Worm (Caenorhabditis elegans) whole organism, mixed stage, embryonic: ENCODE measurements around the gene gst-4.

Source experiments
- M03D4.4 ChIP-seq: sonication (generic microtip); optimal IDR thresholded peaks from 2 replicates; lab custom pipeline; 2017; ENCODE audit warnings: mild to moderate bottlenecking, missing genetic modification characterization, missing compliant biosample characterization
- bed-3 ChIP-seq: fragments of 200-800 bp; sonication (Bioruptor generic); optimal IDR thresholded peaks from 3 replicates; lab custom pipeline; 2018; ENCODE audit warnings: mild to moderate bottlenecking, missing genetic modification characterization, moderate library complexity, missing compliant biosample characterization
- blmp-1 ChIP-seq: fragments of 150-350 bp; optimal IDR thresholded peaks from 2 replicates; lab custom pipeline; 2014; ENCODE audit warnings: missing biosample characterization, missing genetic modification characterization
- ceh-39 ChIP-seq: fragments of 150-350 bp; optimal IDR thresholded peaks from 2 replicates; lab custom pipeline; 2014; ENCODE audit warnings: missing biosample characterization, missing genetic modification characterization
- ceh-43 ChIP-seq: fragments of 200-800 bp; sonication (Bioruptor generic); optimal IDR thresholded peaks from 2 replicates; lab custom pipeline; 2018; ENCODE audit warnings: mild to moderate bottlenecking, missing genetic modification characterization, moderate library complexity, missing compliant biosample characterization
- ces-1 ChIP-seq: fragments of 150-350 bp; optimal IDR thresholded peaks from 2 replicates; lab custom pipeline; 2014; ENCODE audit warnings: missing biosample characterization, missing genetic modification reagents, missing genetic modification characterization
- cnd-1 ChIP-seq: fragments of 200-800 bp; sonication (Bioruptor generic); optimal IDR thresholded peaks from 2 replicates; lab custom pipeline; 2018; ENCODE audit warnings: mild to moderate bottlenecking, missing genetic modification characterization, missing compliant biosample characterization
- drap-1 ChIP-seq: fragments of 200-800 bp; sonication (Bioruptor generic); optimal IDR thresholded peaks from 3 replicates; lab custom pipeline; 2018; ENCODE audit warnings: mild to moderate bottlenecking, missing genetic modification characterization, missing compliant biosample characterization
- elt-1 ChIP-seq: sonication (generic microtip); optimal IDR thresholded peaks from 2 replicates; lab custom pipeline; 2017; ENCODE audit warnings: missing genetic modification characterization, mild to moderate bottlenecking, missing compliant biosample characterization, antibody characterized with exemption, moderate library complexity, borderline replicate concordance; ENCODE audit not compliant: insufficient read depth
- ham-2 ChIP-seq: fragments of 200-800 bp; sonication (Bioruptor generic); optimal IDR thresholded peaks from 2 replicates; lab custom pipeline; 2018; ENCODE audit warnings: mild to moderate bottlenecking, missing genetic modification characterization, missing compliant biosample characterization
- hlh-1 ChIP-seq: fragments of 150-350 bp; optimal IDR thresholded peaks from 2 replicates; lab custom pipeline; 2014; ENCODE audit warnings: missing biosample characterization, missing genetic modification reagents, missing genetic modification characterization
- lin-13 ChIP-seq: fragments of 150-350 bp; optimal IDR thresholded peaks from 2 replicates; lab custom pipeline; 2014; ENCODE audit warnings: missing biosample characterization, missing genetic modification characterization
- lin-32 ChIP-seq: fragments of 200-800 bp; sonication (Bioruptor generic); optimal IDR thresholded peaks from 2 replicates; lab custom pipeline; 2018; ENCODE audit warnings: mild to moderate bottlenecking, missing genetic modification characterization, missing compliant biosample characterization
- lsy-2 ChIP-seq: fragments of 150-350 bp; optimal IDR thresholded peaks from 2 replicates; lab custom pipeline; 2014; ENCODE audit warnings: missing biosample characterization, missing genetic modification characterization
- mab-5 ChIP-seq: fragments of 150-350 bp; optimal IDR thresholded peaks from 2 replicates; lab custom pipeline; 2014; ENCODE audit warnings: missing biosample characterization, missing genetic modification characterization
- mep-1 ChIP-seq: fragments of 150-350 bp; optimal IDR thresholded peaks from 2 replicates; lab custom pipeline; 2017; ENCODE audit warnings: missing biosample characterization, missing genetic modification reagents, missing genetic modification characterization, inconsistent platforms
- mls-2 ChIP-seq: sonication (generic microtip); optimal IDR thresholded peaks from 2 replicates; lab custom pipeline; 2016; ENCODE audit warnings: mild to moderate bottlenecking, missing genetic modification characterization, moderate library complexity, missing compliant biosample characterization
- nhr-12 ChIP-seq: fragments of 150-350 bp; optimal IDR thresholded peaks from 2 replicates; lab custom pipeline; 2014; ENCODE audit warnings: missing biosample characterization, missing genetic modification characterization
- nhr-2 ChIP-seq: fragments of 150-350 bp; optimal IDR thresholded peaks from 2 replicates; lab custom pipeline; 2014; ENCODE audit warnings: missing biosample characterization, missing genetic modification characterization
- nhr-76 ChIP-seq: sonication (generic microtip); optimal IDR thresholded peaks from 2 replicates; lab custom pipeline; 2017; ENCODE audit warnings: missing biosample characterization, missing genetic modification characterization
- pha-4 ChIP-seq: fragments of 150-350 bp; optimal IDR thresholded peaks from 2 replicates; lab custom pipeline; 2018; ENCODE audit warnings: missing biosample characterization, missing genetic modification reagents, missing genetic modification characterization
- sem-2 ChIP-seq: fragments of 200-800 bp; sonication (Bioruptor generic); optimal IDR thresholded peaks from 2 replicates; lab custom pipeline; 2018; ENCODE audit warnings: mild to moderate bottlenecking, missing genetic modification characterization, missing compliant biosample characterization
- sptf-1 ChIP-seq: sonication (generic microtip); optimal IDR thresholded peaks from 2 replicates; lab custom pipeline; 2017; ENCODE audit warnings: mild to moderate bottlenecking, missing genetic modification characterization, moderate library complexity, missing compliant biosample characterization
- tbx-8 ChIP-seq: fragments of 200-800 bp; sonication (Bioruptor generic); optimal IDR thresholded peaks from 2 replicates; lab custom pipeline; 2018; ENCODE audit warnings: mild to moderate bottlenecking, missing genetic modification characterization, moderate library complexity, missing compliant biosample characterization
- unc-120 ChIP-seq: sonication (generic microtip); optimal IDR thresholded peaks from 2 replicates; lab custom pipeline; 2017; ENCODE audit warnings: missing genetic modification characterization, missing compliant biosample characterization; ENCODE audit not compliant: poor library complexity, severe bottlenecking
- unc-39 ChIP-seq: fragments of 150-350 bp; optimal IDR thresholded peaks from 2 replicates; lab custom pipeline; 2014; ENCODE audit warnings: missing biosample characterization, missing genetic modification characterization
- unc-62 ChIP-seq: fragments of 150-350 bp; optimal IDR thresholded peaks from 2 replicates; lab custom pipeline; 2014; ENCODE audit warnings: missing biosample characterization, missing genetic modification reagents, missing genetic modification characterization
- zip-8 ChIP-seq: fragments of 150-350 bp; optimal IDR thresholded peaks from 2 replicates; lab custom pipeline; 2014; ENCODE audit warnings: missing biosample characterization, missing genetic modification characterization
- ztf-11 ChIP-seq: fragments of 150-350 bp; optimal IDR thresholded peaks from 2 replicates; lab custom pipeline; 2014; ENCODE audit warnings: missing biosample characterization, missing genetic modification characterization

The gst-4 gene

DNA sequence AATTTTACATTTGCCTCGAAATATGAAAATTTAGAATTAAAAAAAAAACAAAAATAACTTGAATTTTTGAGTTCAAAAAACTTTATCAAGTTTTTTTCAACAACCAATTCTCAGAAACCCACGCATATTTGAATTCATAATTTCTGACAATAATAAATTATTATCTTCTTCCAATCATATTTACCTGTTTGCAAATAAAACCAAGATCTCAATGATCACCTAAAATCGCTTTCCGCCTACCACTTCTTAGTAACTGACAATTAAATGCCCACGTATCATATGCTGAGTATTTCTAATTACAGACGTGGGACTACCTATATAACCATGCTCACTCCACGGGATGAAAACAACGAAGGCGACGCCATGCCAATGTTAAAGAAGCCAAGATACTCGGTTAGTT, 19.7 kb downstream of the gst-4 start, which contains the start of gene pps-1:
Gene pps-1, plus strand, starts transcription at position 301 of the 400 bp plus-strand sequence.
- TF ChIP-seq hlh-1 (no peak), M03D4.4 (tag; lab: Kevin White, UChicago) (no peak), ces-1 (GFP tag; lab: Kevin White, UChicago) (no peak), tbx-8 (no peak), lin-13 (no peak), pha-4 (tag; lab: Kevin White, UChicago) (no peak), nhr-12 (tag; lab: Kevin White, UChicago) (no peak), drap-1 (GFP tag; lab: Kevin White, UChicago) (no peak), ceh-39 (tag; lab: Kevin White, UChicago) (no peak), lsy-2 (tag; lab: Kevin White, UChicago) (no peak), blmp-1 (tag; lab: Kevin White, UChicago) (no peak), ztf-11 (no peak), unc-120 (tag; lab: Kevin White, UChicago) (no peak), unc-39 (tag; lab: Kevin White, UChicago) (no peak), ham-2 (GFP tag; lab: Kevin White, UChicago) (no peak)

DNA sequence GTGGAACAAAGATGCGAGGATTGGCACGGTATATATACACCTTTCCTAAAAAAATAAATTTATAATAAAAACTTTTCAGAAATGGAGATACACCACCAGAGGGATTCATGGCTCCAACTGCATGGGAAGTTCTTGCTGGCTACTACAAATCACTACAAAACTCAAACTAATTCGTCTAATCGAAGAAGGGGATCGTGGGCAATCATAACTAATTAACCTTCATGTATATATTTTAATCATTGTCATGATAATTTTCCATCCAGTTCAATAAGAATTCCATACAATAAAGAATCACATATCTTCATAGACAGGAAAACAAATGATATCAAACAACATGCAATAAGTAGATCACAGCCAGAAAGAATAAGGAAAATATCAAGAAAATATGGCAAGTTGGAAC, 22.1 kb downstream of the gst-4 start:
- TF ChIP-seq ham-2 (GFP tag; lab: Kevin White, UChicago) (no peak), lin-13 (no peak), zip-8 (tag; lab: Kevin White, UChicago) (no peak), hlh-1 (no peak), ces-1 (GFP tag; lab: Kevin White, UChicago) (no peak), blmp-1 (tag; lab: Kevin White, UChicago) (no peak), ceh-43 (no peak), pha-4 (tag; lab: Kevin White, UChicago) (no peak), nhr-2 (tag; lab: Kevin White, UChicago) (no peak), unc-62 (GFP tag; lab: Kevin White, UChicago) (no peak), unc-39 (tag; lab: Kevin White, UChicago) (no peak), drap-1 (GFP tag; lab: Kevin White, UChicago) (no peak)

DNA sequence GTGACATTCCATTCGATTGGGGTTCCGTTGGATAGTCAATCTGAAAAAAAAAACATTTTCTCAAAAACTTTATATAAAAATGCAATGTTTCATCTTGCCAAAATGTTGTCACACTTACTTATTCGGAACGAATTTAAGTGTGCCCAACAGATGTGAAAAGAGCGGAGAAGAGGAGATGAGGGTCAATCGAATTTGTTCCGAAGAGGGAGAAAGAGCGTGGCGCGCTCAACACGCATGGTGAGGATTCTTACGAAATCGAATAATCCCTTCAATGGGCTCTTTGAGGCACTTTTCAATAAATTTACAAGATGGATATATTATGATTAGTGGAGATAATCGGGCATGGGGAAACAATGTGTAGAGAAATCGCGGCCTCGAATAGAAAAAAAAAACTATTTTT, 28.8 kb downstream of the gst-4 start:
- TF ChIP-seq ces-1 (GFP tag; lab: Kevin White, UChicago) (peak; percentile 99), elt-1 (tag; lab: Kevin White, UChicago) (no peak)
- TF ChIP-seq, all 35 proteins: peak for 1

DNA sequence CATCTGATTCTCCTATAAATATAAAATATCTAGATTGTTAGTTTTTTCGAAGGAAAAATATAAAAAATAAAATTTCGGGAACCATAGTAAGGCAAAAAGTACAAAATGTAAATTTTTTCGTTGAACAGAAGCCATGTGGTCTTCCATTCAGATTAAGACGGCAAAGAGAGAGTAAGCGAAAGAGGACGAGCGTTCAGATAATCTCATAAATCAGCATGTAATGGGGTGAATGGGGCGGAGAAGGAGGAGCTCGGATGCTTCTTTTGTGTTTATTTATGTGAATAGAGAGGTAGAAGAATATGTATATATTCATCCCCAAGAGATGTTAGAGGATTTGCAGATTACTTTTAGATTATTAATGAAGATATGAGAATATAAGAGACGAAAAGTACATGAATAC, 32.3 kb downstream of the gst-4 start, which contains the start of gene pxf-1:
Gene pxf-1, minus strand, starts transcription at position 14 of the 400 bp plus-strand sequence.
- TF ChIP-seq ces-1 (GFP tag; lab: Kevin White, UChicago) (peak; percentile 59), lsy-2 (tag; lab: Kevin White, UChicago) (no peak)

DNA sequence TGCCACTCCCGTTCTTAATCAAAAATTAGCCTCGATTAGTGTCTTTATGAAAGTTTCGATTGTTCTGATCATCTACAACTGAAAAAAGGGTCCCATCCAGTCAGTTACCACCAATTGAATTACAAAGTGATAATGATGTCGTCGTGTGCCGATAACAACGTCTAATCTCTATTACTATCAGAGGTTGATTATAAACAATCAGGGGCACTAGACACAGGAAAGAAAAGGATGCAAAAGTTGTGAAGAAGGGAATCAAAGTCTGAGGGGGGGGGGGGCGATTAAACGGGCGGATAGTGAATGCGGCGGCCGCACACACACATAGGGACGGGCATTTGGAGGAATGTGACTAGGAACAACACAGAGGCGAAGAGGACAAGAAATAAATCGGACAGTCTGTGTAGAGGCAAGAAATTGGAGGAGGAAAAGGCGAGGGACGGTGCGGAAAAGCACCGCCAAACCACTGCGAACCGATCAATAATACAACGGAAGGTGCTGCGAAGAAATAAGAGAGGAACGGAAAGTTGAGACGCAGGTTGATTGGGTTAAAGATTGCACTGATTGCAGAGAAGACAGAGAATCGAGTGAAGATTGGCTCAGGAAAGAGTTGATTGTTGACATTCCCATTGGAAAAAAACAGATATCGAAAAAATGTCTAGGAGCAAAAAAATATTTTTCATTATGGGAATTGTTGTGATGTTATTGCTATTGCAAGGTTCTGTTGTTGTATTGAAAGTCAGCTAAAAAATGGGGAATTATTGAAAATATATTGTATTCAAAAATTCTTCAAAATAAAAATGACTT, 33.1 kb downstream of the gst-4 start:
- TF ChIP-seq mep-1 (no peak), unc-62 (GFP tag; lab: Kevin White, UChicago) (no peak), bed-3 (GFP tag; lab: Kevin White, UChicago) (no peak), sptf-1 (tag; lab: Kevin White, UChicago) (peak; percentile 14), lin-32 (GFP tag; lab: Kevin White, UChicago) (no peak), sem-2 (GFP tag; lab: Kevin White, UChicago) (no peak), lsy-2 (tag; lab: Kevin White, UChicago) (no peak), mab-5 (tag; lab: Kevin White, UChicago) (no peak), nhr-2 (tag; lab: Kevin White, UChicago) (no peak), ztf-11 (no peak), mls-2 (tag; lab: Kevin White, UChicago) (peak; percentile 51), nhr-76 (tag; lab: Kevin White, UChicago) (no peak), blmp-1 (tag; lab: Kevin White, UChicago) (no peak), ceh-39 (tag; lab: Kevin White, UChicago) (no peak), nhr-12 (tag; lab: Kevin White, UChicago) (no peak), ham-2 (GFP tag; lab: Kevin White, UChicago) (peak; percentile 22), drap-1 (GFP tag; lab: Kevin White, UChicago) (peak; percentile 63), pha-4 (tag; lab: Kevin White, UChicago) (peak; percentile 13), M03D4.4 (tag; lab: Kevin White, UChicago) (peak; percentile 60), ces-1 (GFP tag; lab: Kevin White, UChicago) (no peak), tbx-8 (no peak), unc-120 (tag; lab: Kevin White, UChicago) (peak; percentile 9), hlh-1 (no peak), cnd-1 (tag; lab: Kevin White, UChicago) (peak; percentile 20), elt-1 (tag; lab: Kevin White, UChicago) (no peak)
